Fruit fly (Drosophila melanogaster): ENCODE data around the gene Gyc32E.

The Gyc32E gene

DNA sequence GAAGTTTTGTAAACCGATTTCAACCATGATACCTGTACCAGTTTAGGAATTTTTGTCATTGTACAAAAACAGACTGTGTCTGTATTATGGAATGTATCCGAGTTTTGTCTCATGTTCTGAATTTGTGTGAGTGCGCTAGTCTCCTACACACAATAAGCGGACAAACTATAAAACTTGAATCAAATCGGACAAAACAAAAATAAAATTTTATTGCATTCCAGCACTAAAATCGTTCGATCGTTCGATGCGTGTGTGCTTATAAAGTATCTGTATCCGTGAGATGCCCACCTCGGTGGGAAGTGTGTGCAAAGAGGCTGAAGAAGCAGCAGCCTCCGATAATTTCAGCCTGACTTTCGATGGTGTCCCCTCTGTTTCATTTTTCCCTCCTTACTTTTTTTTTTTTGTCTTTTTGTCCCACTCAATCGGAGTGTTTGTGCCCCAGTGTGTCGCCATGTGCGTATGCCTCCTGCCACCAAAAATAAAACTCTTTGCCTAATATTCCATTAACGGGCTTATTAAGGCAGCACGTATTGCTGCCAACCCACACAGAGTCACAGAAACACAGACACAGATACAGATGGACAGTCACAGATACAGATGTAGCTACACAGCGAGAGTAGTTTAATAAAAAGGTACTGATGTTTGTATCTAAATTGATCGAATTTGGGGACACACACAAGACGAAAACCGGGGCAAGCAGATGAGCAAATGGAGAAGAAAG lies 39.7 kb upstream of the Gyc32E start:
- TF ChIP-seq Mnt (GFP tag; optimal IDR thresholded peaks at IDR 0.05) (no peak), ovo (GFP tag; optimal IDR thresholded peaks at IDR 0.05) (no peak), tj (GFP tag; optimal IDR thresholded peaks at IDR 0.05) (no peak), CG7101 (tag; optimal IDR thresholded peaks at IDR 0.05) (no peak), CG12768 (GFP tag; optimal IDR thresholded peaks at IDR 0.05) (no peak), Crg-1 (GFP tag; optimal IDR thresholded peaks at IDR 0.05) (no peak), CG1620 (GFP tag; optimal IDR thresholded peaks at IDR 0.05) (no peak)

DNA sequence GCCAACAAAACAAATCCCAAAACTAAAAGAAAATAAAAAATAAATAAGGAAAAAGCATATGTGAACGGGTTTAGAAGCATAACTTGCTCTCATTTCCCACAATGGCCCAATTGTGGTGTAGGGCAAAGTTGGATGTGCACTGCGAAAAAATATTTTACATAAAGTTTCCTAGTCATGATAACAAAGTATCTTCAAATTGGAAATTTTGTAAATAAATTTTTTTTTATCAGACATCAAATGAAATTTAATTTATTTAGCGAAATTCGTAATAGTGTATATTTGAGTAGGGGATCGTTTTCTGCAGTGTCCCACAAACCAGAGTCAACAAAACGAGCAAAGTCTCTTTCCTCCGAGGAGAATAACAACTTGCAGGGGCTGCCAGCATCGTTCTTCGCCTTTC lies 35.2 kb upstream of the Gyc32E start:
- no peak for TF ChIP-seq tj (GFP tag; optimal IDR thresholded peaks at IDR 0.05)
- no peak for TF ChIP-seq CG1620 (GFP tag; optimal IDR thresholded peaks at IDR 0.05)
- TF ChIP-seq cnc (optimal IDR thresholded peaks at IDR 0.05), result no peak
- no peak for TF ChIP-seq Hr96 (GFP tag; optimal IDR thresholded peaks at IDR 0.05)
- no peak for TF ChIP-seq kay (GFP tag; ENCODE audit: borderline replicate concordance)
- no peak for TF ChIP-seq toe (GFP tag; optimal IDR thresholded peaks at IDR 0.05)

DNA sequence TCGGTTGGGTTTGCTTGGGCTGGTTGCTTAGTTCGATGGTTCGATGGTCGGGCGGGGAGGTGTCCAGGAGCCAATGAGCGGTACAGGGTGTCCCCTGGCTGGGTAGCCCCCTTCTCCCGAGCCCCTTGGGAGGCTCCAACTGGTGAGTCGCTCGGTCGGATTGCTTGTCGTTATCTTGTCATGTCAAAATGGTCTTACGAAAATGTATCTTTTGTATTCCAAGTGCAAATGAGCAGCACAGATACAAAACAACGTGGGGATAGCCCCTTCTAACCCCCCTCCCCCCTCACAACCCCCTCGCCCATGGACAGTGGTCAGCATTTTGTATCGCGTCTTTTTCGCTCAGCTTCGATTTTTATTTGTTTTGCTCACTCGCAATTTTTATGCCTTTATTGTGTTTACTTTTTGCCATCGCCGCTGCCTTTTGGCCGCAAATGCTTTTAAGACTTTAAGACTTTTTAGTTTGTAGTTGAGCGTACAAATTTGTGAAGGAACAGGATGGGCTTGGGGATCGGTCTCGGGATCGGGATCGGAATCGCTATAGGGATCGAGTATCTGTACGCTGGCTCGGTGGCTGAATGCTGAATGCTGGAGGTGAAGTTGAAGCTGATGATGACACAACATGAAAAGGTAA lies 33.8 kb upstream of the Gyc32E start:
- no peak for TF ChIP-seq Clk (GFP tag; optimal IDR thresholded peaks at IDR 0.05)
- TF ChIP-seq tj (GFP tag; optimal IDR thresholded peaks at IDR 0.05), result peak; percentile 86
- peak; percentile 20 for TF ChIP-seq kay (GFP tag; ENCODE audit: borderline replicate concordance)

DNA sequence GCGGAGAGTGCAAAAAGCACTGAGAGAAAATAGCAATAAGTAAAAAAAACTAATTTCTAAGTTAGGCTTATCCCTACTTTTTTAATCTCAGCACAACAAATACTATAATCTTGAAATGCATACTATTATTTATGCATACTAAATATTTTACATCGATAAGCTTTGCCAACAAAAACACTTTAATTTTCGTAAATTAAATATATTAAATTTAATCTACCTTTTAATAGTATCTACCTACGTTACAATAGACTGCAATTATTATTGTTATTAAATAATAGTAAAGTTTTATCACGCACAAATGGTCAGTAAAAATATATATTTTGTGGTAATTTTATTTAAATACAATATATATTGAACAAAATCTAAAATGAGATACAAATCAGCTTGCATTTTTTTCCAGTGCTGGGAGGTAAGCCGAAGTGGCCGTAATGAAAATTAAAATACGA lies 33.3 kb upstream of the Gyc32E start:
- TF ChIP-seq CG33017 (tag; optimal IDR thresholded peaks at IDR 0.05), result no peak
- no peak for TF ChIP-seq CG7045 (GFP tag; optimal IDR thresholded peaks at IDR 0.05)
- no peak for TF ChIP-seq Hr96 (GFP tag; optimal IDR thresholded peaks at IDR 0.05)
- no peak for TF ChIP-seq CG14711 (tag; optimal IDR thresholded peaks at IDR 0.05)
- no peak for TF ChIP-seq ovo (GFP tag; optimal IDR thresholded peaks at IDR 0.05)
- no peak for TF ChIP-seq pad (GFP tag; optimal IDR thresholded peaks at IDR 0.05)
- TF ChIP-seq CG1620 (GFP tag; optimal IDR thresholded peaks at IDR 0.05), result no peak
- TF ChIP-seq bab1 (GFP tag; optimal IDR thresholded peaks at IDR 0.05), result no peak
- TF ChIP-seq CG11617 (GFP tag; optimal IDR thresholded peaks at IDR 0.05), result no peak
- no peak for TF ChIP-seq Clk (GFP tag; optimal IDR thresholded peaks at IDR 0.05)
- no peak for TF ChIP-seq cic (GFP tag; optimal IDR thresholded peaks at IDR 0.05)
- TF ChIP-seq toe (GFP tag; optimal IDR thresholded peaks at IDR 0.05), result no peak
- TF ChIP-seq CG5204 (GFP tag; optimal IDR thresholded peaks at IDR 0.05), result no peak
- no peak for TF ChIP-seq CG7101 (tag; optimal IDR thresholded peaks at IDR 0.05)
- TF ChIP-seq kay (GFP tag; ENCODE audit: borderline replicate concordance), result no peak
- no peak for TF ChIP-seq tj (GFP tag; optimal IDR thresholded peaks at IDR 0.05)
- TF ChIP-seq CG12768 (GFP tag; optimal IDR thresholded peaks at IDR 0.05), result no peak

DNA sequence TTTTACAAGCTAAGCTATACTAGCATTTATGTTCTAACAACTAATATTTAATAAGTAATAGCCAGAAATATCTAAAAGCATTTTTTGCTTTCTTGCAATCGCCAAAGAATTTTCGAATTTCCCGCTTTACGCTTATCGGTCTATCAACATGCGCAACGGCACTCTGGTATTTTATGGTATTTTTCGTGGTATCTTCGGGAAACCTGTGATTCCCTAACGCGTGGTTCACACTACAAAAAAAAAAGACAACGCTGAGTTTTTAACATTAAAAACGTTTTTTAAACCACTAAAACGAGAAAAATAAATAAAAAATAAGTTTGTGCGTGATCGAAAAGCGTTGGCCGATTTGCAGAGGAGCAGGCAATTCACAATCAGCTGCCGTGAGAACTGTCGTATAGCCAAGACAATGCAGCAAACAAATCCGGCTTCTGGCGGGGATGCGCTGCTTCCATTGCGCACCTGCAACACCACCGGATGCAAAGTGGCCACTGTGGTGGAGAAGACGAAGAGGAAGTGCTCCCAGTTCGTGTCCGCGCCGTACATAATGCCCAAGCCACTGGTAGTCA lies 30.0 kb upstream of the Gyc32E start, which contains the start of gene Boh2:
TSS of gene Boh2 (plus strand) at position 207 of the 566 bp plus-strand sequence.
- no peak for TF ChIP-seq toe (GFP tag; optimal IDR thresholded peaks at IDR 0.05)
- TF ChIP-seq tj (GFP tag; optimal IDR thresholded peaks at IDR 0.05), result no peak
- TF ChIP-seq cic (GFP tag; optimal IDR thresholded peaks at IDR 0.05), result no peak
- no peak for TF ChIP-seq bab1 (GFP tag; optimal IDR thresholded peaks at IDR 0.05)
- no peak for TF ChIP-seq CG33017 (tag; optimal IDR thresholded peaks at IDR 0.05)
- no peak for TF ChIP-seq Crg-1 (GFP tag; optimal IDR thresholded peaks at IDR 0.05)
- no peak for TF ChIP-seq CG1620 (GFP tag; optimal IDR thresholded peaks at IDR 0.05)
- TF ChIP-seq Clk (GFP tag; optimal IDR thresholded peaks at IDR 0.05), result no peak

DNA sequence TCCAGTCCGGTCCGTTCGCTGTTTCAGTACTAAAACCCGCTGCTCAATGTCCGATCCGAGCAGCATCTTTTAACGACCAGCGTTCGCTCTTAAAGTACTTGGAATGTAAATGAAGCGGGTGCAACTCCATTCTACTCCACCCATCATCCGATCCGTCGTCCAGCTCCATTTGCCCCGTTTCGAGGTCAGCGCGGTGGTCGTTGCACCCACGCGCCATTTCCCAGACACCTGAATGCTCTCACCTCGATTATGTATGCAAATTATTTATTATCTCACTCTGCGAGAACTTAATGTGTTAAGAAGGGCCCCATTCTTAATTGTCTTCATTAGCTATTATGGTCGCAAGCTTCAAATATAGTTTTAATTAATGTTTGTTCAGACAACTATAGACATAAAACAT lies 29.4 kb upstream of the Gyc32E start:
- no peak for TF ChIP-seq toe (GFP tag; optimal IDR thresholded peaks at IDR 0.05)
- no peak for TF ChIP-seq Mnt (GFP tag; optimal IDR thresholded peaks at IDR 0.05)
- TF ChIP-seq CG5204 (GFP tag; optimal IDR thresholded peaks at IDR 0.05), result no peak
- TF ChIP-seq Crg-1 (GFP tag; optimal IDR thresholded peaks at IDR 0.05), result no peak
- TF ChIP-seq Clk (GFP tag; optimal IDR thresholded peaks at IDR 0.05), result no peak
- TF ChIP-seq kay (GFP tag; ENCODE audit: borderline replicate concordance), result no peak
- no peak for TF ChIP-seq tj (GFP tag; optimal IDR thresholded peaks at IDR 0.05)
- TF ChIP-seq CG7045 (GFP tag; optimal IDR thresholded peaks at IDR 0.05), result no peak
- no peak for TF ChIP-seq CG11617 (GFP tag; optimal IDR thresholded peaks at IDR 0.05)
- TF ChIP-seq CG33017 (tag; optimal IDR thresholded peaks at IDR 0.05), result no peak
- no peak for TF ChIP-seq cnc (optimal IDR thresholded peaks at IDR 0.05)
- TF ChIP-seq CG14711 (tag; optimal IDR thresholded peaks at IDR 0.05), result no peak
- TF ChIP-seq ovo (GFP tag; optimal IDR thresholded peaks at IDR 0.05), result no peak
- no peak for TF ChIP-seq cic (GFP tag; optimal IDR thresholded peaks at IDR 0.05)
- no peak for TF ChIP-seq pad (GFP tag; optimal IDR thresholded peaks at IDR 0.05)
- no peak for TF ChIP-seq Hr96 (GFP tag; optimal IDR thresholded peaks at IDR 0.05)
- no peak for TF ChIP-seq CG7101 (tag; optimal IDR thresholded peaks at IDR 0.05)

Data from whole organism, adult.